Fruit fly (Drosophila melanogaster) whole organism, embryonic: Measurements from ENCODE around the gene tHMG1.
A peak's percentile ranks its signal among the peaks of the same experiment; 100 is the strongest.

ENCODE experiments used
- CG11456 ChIP-seq: fragments of 200-800 bp; sonication (Bioruptor generic); IDR thresholded peaks from 3 replicates; pipeline ENCODE4 v1.3.6; 2022; ENCODE audit warnings: missing biosample characterization, missing genetic modification characterization
- CG11504 ChIP-seq: fragments of 200-800 bp; sonication (Bioruptor generic); optimal IDR thresholded peaks from 3 replicates; lab custom pipeline; 2019; ENCODE audit warnings: missing biosample characterization, mild to moderate bottlenecking, missing genetic modification characterization, moderate library complexity
- CG12071 ChIP-seq: fragments of 200-800 bp; sonication (Bioruptor generic); optimal IDR thresholded peaks from 3 replicates; lab custom pipeline; 2018; ENCODE audit warnings: missing biosample characterization, mild to moderate bottlenecking, missing genetic modification characterization
- CG12219 ChIP-seq: fragments of 200-800 bp; sonication (Bioruptor generic); optimal IDR thresholded peaks from 3 replicates; lab custom pipeline; 2018; ENCODE audit warnings: missing biosample characterization, mild to moderate bottlenecking, missing genetic modification characterization
- CG12659 ChIP-seq: fragments of 200-800 bp; sonication (Bioruptor generic); optimal IDR thresholded peaks from 3 replicates; lab custom pipeline; 2017; ENCODE audit warnings: mild to moderate bottlenecking, missing biosample characterization, missing genetic modification reagents, missing genetic modification characterization
- CG13894 ChIP-seq: fragments of 200-800 bp; sonication (Bioruptor generic); optimal IDR thresholded peaks from 3 replicates; lab custom pipeline; 2018; ENCODE audit warnings: missing biosample characterization, mild to moderate bottlenecking, missing genetic modification characterization, moderate library complexity
- CG14965 ChIP-seq: fragments of 200-800 bp; sonication (Bioruptor generic); optimal IDR thresholded peaks from 2 replicates; lab custom pipeline; 2016; ENCODE audit warnings: missing biosample characterization, missing genetic modification characterization, borderline replicate concordance
- CG1603 ChIP-seq: fragments of 200-800 bp; sonication (Bioruptor generic); optimal IDR thresholded peaks from 2 replicates; lab custom pipeline; 2019; ENCODE audit warnings: missing biosample characterization, mild to moderate bottlenecking, missing genetic modification characterization, moderate library complexity
- CG16813 ChIP-seq: fragments of 200-800 bp; sonication (Bioruptor generic); IDR thresholded peaks from 3 replicates; pipeline ENCODE4 v1.3.6; 2022; ENCODE audit warnings: missing biosample characterization, missing genetic modification characterization; ENCODE audit not compliant: partially characterized antibody
- CG16815 ChIP-seq: fragments of 200-800 bp; sonication (Bioruptor generic); optimal IDR thresholded peaks from 3 replicates; lab custom pipeline; 2017; ENCODE audit warnings: missing biosample characterization, mild to moderate bottlenecking, missing genetic modification characterization
- CG18262 ChIP-seq: fragments of 200-800 bp; optimal IDR thresholded peaks from 3 replicates; lab custom pipeline; 2019; ENCODE audit warnings: missing biosample characterization, mild to moderate bottlenecking, missing genetic modification characterization, moderate library complexity
- CG1832 ChIP-seq: fragments of 200-800 bp; sonication (Bioruptor generic); optimal IDR thresholded peaks from 2 replicates; lab custom pipeline; 2017; ENCODE audit warnings: missing biosample characterization, mild to moderate bottlenecking, missing genetic modification characterization, inconsistent platforms
- CG2875 ChIP-seq: fragments of 200-800 bp; sonication (Bioruptor generic); optimal IDR thresholded peaks from 2 replicates; lab custom pipeline; 2017; ENCODE audit warnings: missing biosample characterization, mild to moderate bottlenecking, missing genetic modification characterization, missing genetic modification reagents
- CG3065 ChIP-seq: fragments of 200-800 bp; sonication (Bioruptor generic); optimal IDR thresholded peaks from 2 replicates; lab custom pipeline; 2016; ENCODE audit warnings: missing biosample characterization, missing genetic modification characterization
- CG4360 ChIP-seq: fragments of 200-800 bp; sonication (Bioruptor generic); IDR thresholded peaks from 2 replicates; pipeline ENCODE4 v1.3.6; 2022; ENCODE audit warnings: missing biosample characterization, missing genetic modification characterization
- CG4617 ChIP-seq: fragments of 200-800 bp; sonication (Bioruptor generic); optimal IDR thresholded peaks from 3 replicates; lab custom pipeline; 2016; ENCODE audit warnings: missing biosample characterization, missing genetic modification characterization, borderline replicate concordance
- CG5245 ChIP-seq: fragments of 200-800 bp; sonication (Bioruptor generic); optimal IDR thresholded peaks from 3 replicates; lab custom pipeline; 2016; ENCODE audit warnings: missing biosample characterization, missing genetic modification characterization
- CG6272 ChIP-seq: fragments of 200-800 bp; sonication (Bioruptor generic); IDR thresholded peaks from 2 replicates; pipeline ENCODE4 v1.3.6; 2022; ENCODE audit warnings: missing biosample characterization, missing genetic modification characterization
- CG6791 ChIP-seq: fragments of 200-800 bp; sonication (Bioruptor generic); IDR thresholded peaks from 3 replicates; pipeline ENCODE4 v1.3.6; 2022; ENCODE audit warnings: missing biosample characterization, missing genetic modification characterization; ENCODE audit not compliant: partially characterized antibody
- CG7928 ChIP-seq: fragments of 200-800 bp; sonication (Bioruptor generic); optimal IDR thresholded peaks from 2 replicates; lab custom pipeline; 2017; ENCODE audit warnings: missing biosample characterization, mild to moderate bottlenecking, missing genetic modification characterization
- CG8290 ChIP-seq, 3 experiments: fragments of 200-800 bp; sonication (Bioruptor generic); optimal IDR thresholded peaks; 2 replicates each; lab custom pipeline; 2016 to 2019; ENCODE audit warnings: missing biosample characterization in 3 of 3, missing genetic modification characterization in 3 of 3, mild to moderate bottlenecking in 2 of 3, moderate library complexity in 1 of 3
- CG9932 ChIP-seq: fragments of 200-800 bp; sonication (Bioruptor generic); IDR thresholded peaks from 2 replicates; pipeline ENCODE4 v1.3.6; 2022; ENCODE audit warnings: missing biosample characterization, missing genetic modification characterization
- E2f1 ChIP-seq: fragments of 200-800 bp; sonication (Bioruptor generic); IDR thresholded peaks from 2 replicates; pipeline ENCODE4 v1.3.6; 2022; ENCODE audit warnings: missing biosample characterization, missing genetic modification characterization
- HLH3B ChIP-seq: fragments of 200-800 bp; sonication (Bioruptor generic); IDR thresholded peaks from 2 replicates; pipeline ENCODE4 v1.3.6; 2022; ENCODE audit warnings: missing biosample characterization, missing genetic modification characterization
- Hmr ChIP-seq: fragments of 200-800 bp; sonication (Bioruptor generic); optimal IDR thresholded peaks from 3 replicates; lab custom pipeline; 2017; ENCODE audit warnings: mild to moderate bottlenecking, missing biosample characterization, missing genetic modification reagents, missing genetic modification characterization
- Hsf ChIP-seq: fragments of 200-800 bp; sonication (Bioruptor generic); optimal IDR thresholded peaks from 3 replicates; lab custom pipeline; 2016; ENCODE audit warnings: missing biosample characterization, missing genetic modification characterization
- Lpt ChIP-seq: fragments of >200 bp; optimal IDR thresholded peaks from 2 replicates; lab custom pipeline; 2018; ENCODE audit warnings: missing biosample characterization, missing genetic modification characterization
- MBD-R2 ChIP-seq: fragments of 200-800 bp; sonication (Bioruptor generic); IDR thresholded peaks from 2 replicates; pipeline ENCODE4 v1.3.6; 2022; ENCODE audit warnings: missing biosample characterization, missing genetic modification characterization
- NFAT ChIP-seq: fragments of 200-800 bp; sonication (Bioruptor generic); IDR thresholded peaks from 2 replicates; pipeline ENCODE4 v1.3.6; 2022; ENCODE audit warnings: missing biosample characterization, missing genetic modification characterization
- Optix ChIP-seq: fragments of 200-800 bp; sonication (Bioruptor generic); IDR thresholded peaks from 3 replicates; pipeline ENCODE4 v1.3.6; 2022; ENCODE audit warnings: missing biosample characterization, missing genetic modification characterization
- PHDP ChIP-seq: fragments of 200-800 bp; sonication (Bioruptor generic); optimal IDR thresholded peaks from 3 replicates; lab custom pipeline; 2018; ENCODE audit warnings: missing biosample characterization, mild to moderate bottlenecking, missing genetic modification characterization, moderate library complexity
- Taf1 ChIP-seq: fragments of 200-800 bp; sonication (Bioruptor generic); IDR thresholded peaks from 2 replicates; pipeline ENCODE4 v1.3.6; 2022; ENCODE audit warnings: missing biosample characterization, missing genetic modification characterization
- ash1 ChIP-seq: fragments of 200-800 bp; sonication (Bioruptor generic); optimal IDR thresholded peaks from 2 replicates; lab custom pipeline; 2018; ENCODE audit warnings: missing biosample characterization, mild to moderate bottlenecking, missing genetic modification characterization
- caup ChIP-seq: fragments of 200-800 bp; sonication (Bioruptor generic); optimal IDR thresholded peaks from 3 replicates; lab custom pipeline; 2017; ENCODE audit warnings: missing biosample characterization, mild to moderate bottlenecking, missing genetic modification characterization, moderate library complexity; ENCODE audit not compliant: severe bottlenecking
- gt ChIP-seq: fragments of 200-800 bp; sonication (Bioruptor generic); IDR thresholded peaks from 2 replicates; pipeline ENCODE4 v1.3.6; 2022; ENCODE audit warnings: missing biosample characterization, missing genetic modification characterization
- ken ChIP-seq: fragments of 200-800 bp; sonication (Bioruptor generic); IDR thresholded peaks from 3 replicates; pipeline ENCODE4 v1.3.6; 2022; ENCODE audit warnings: missing biosample characterization, missing genetic modification characterization
- maf-S ChIP-seq: fragments of 200-800 bp; sonication (Bioruptor generic); optimal IDR thresholded peaks from 2 replicates; lab custom pipeline; 2016; ENCODE audit warnings: missing biosample characterization, missing genetic modification characterization
- mam ChIP-seq: fragments of 200-800 bp; sonication (Bioruptor generic); optimal IDR thresholded peaks from 3 replicates; lab custom pipeline; 2016; ENCODE audit warnings: missing biosample characterization, missing genetic modification characterization
- mirr ChIP-seq: fragments of 200-800 bp; sonication (Bioruptor generic); optimal IDR thresholded peaks from 3 replicates; lab custom pipeline; 2018; ENCODE audit warnings: missing biosample characterization, mild to moderate bottlenecking, missing genetic modification characterization
- odd ChIP-seq: fragments of 200-800 bp; sonication (Bioruptor generic); optimal IDR thresholded peaks from 2 replicates; lab custom pipeline; 2017; ENCODE audit warnings: missing biosample characterization, mild to moderate bottlenecking, missing genetic modification characterization
- pan ChIP-seq, 4 experiments: fragments of >200 bp in 3 of 4; fragments of 200-800 bp in 1 of 4; sonication (Bioruptor generic) in 1 of 4; optimal IDR thresholded peaks in 3 of 4; IDR thresholded peaks in 1 of 4; 2 replicates each; pipeline versions ENCODE4 v1.3.6 to Lab custom; 2017 to 2022; ENCODE audit warnings: missing biosample characterization in 2 of 4, missing genetic modification characterization in 2 of 4, mixed read lengths in 1 of 4
- pho ChIP-seq: fragments of 200-800 bp; sonication (Bioruptor generic); optimal IDR thresholded peaks from 2 replicates; lab custom pipeline; 2016; ENCODE audit warnings: missing biosample characterization, missing genetic modification characterization
- pnt ChIP-seq: fragments of 200-800 bp; sonication (Bioruptor generic); optimal IDR thresholded peaks from 3 replicates; lab custom pipeline; 2016; ENCODE audit warnings: missing biosample characterization, missing genetic modification characterization
- ranshi ChIP-seq: fragments of 200-800 bp; sonication (Bioruptor generic); IDR thresholded peaks from 2 replicates; pipeline ENCODE4 v1.3.6; 2022; ENCODE audit warnings: missing biosample characterization, missing genetic modification characterization
- scrt ChIP-seq: fragments of 200-800 bp; sonication (Bioruptor generic); optimal IDR thresholded peaks from 2 replicates; lab custom pipeline; 2018; ENCODE audit warnings: missing biosample characterization, mild to moderate bottlenecking, missing genetic modification characterization, moderate library complexity
- slbo ChIP-seq: fragments of 200-800 bp; sonication (Bioruptor generic); IDR thresholded peaks from 2 replicates; pipeline ENCODE4 v1.3.6; 2022; ENCODE audit warnings: missing biosample characterization, missing genetic modification characterization
- tll ChIP-seq, 2 experiments: fragments of 200-800 bp in 1 of 2; fragments of >200 bp in 1 of 2; sonication (Bioruptor generic) in 1 of 2; optimal IDR thresholded peaks; 2 replicates each; lab custom pipeline; 2017 to 2019; ENCODE audit warnings: missing biosample characterization in 2 of 2, missing genetic modification characterization in 2 of 2, mild to moderate bottlenecking in 1 of 2, moderate library complexity in 1 of 2
- toy ChIP-seq: fragments of 200-800 bp; sonication (Bioruptor generic); IDR thresholded peaks from 2 replicates; pipeline ENCODE4 v1.3.6; 2022; ENCODE audit warnings: missing biosample characterization, missing genetic modification characterization
- zen ChIP-seq: fragments of 200-800 bp; sonication (Bioruptor generic); optimal IDR thresholded peaks from 3 replicates; lab custom pipeline; 2018; ENCODE audit warnings: missing biosample characterization, mild to moderate bottlenecking, missing genetic modification characterization, moderate library complexity

Gene tHMG1

dm6 chr3R:22530305-22530704, 38.7 kb downstream of the tHMG1 start, which contains the start of gene CG33099 (continued):
- TF ChIP-seq CG12659 (GFP tag; lab: Kevin White, UChicago) (peak; percentile 49), CG2875 (GFP tag; lab: Kevin White, UChicago) (peak; percentile 33), CG11456 (GFP tag; lab: Robert Waterston, UW) (0 out of 3 replicates have a peak, but pooled peaks have one; percentile 52), CG7928 (GFP tag; lab: Kevin White, UChicago) (no peak), Hsf (GFP tag; lab: Kevin White, UChicago) (no peak), CG16815 (GFP tag; lab: Kevin White, UChicago) (no peak), CG4617 (GFP tag; lab: Kevin White, UChicago) (no peak), CG16813 (no peak), CG1832 (no peak), slbo (GFP tag; lab: Robert Waterston, UW) (0 out of 2 replicates have a peak, but pooled peaks have one; percentile 16), Taf1 (GFP tag; lab: Robert Waterston, UW) (0 out of 2 replicates have a peak, but pooled peaks have one; percentile 16), pnt (GFP tag; lab: Kevin White, UChicago) (no peak), Hmr (GFP tag; lab: Kevin White, UChicago) (peak; percentile 65), mam (peak; percentile 14), ash1 (peak; percentile 9), toy (peak; percentile 29; the same call in 1 of the 2 replicates), pho (GFP tag; lab: Kevin White, UChicago) (peak; percentile 55), CG5245 (GFP tag; lab: Kevin White, UChicago) (no peak), Optix (no peak), CG11504 (peak; percentile 9), CG13894 (tag; lab: Kevin White, UChicago) (peak; percentile 23), mirr (GFP tag; lab: Kevin White, UChicago) (peak; percentile 79), caup (peak; percentile 54), CG4360 (no peak), maf-S (GFP tag; lab: Kevin White, UChicago) (peak; percentile 26), HLH3B (GFP tag; lab: Robert Waterston, UW) (peak; percentile 47; the same call in 1 of the 2 replicates), gt (GFP tag; lab: Robert Waterston, UW) (no peak), CG1603 (peak; percentile 44), CG9932 (GFP tag; lab: Robert Waterston, UW) (no peak), zen (tag; lab: Kevin White, UChicago) (peak; percentile 41), CG14965 (GFP tag; lab: Kevin White, UChicago) (no peak), tll (GFP tag; optimal IDR thresholded peaks at IDR 0.05; lab: Kevin White, UChicago) (no peak), CG12219 (GFP tag; lab: Kevin White, UChicago) (peak; percentile 22), CG6272 (GFP tag; lab: Robert Waterston, UW) (no peak), NFAT (peak; percentile 45; the same call in 1 of the 2 replicates), CG12071 (GFP tag; lab: Kevin White, UChicago) (peak; percentile 51), ranshi (GFP tag; lab: Robert Waterston, UW) (peak; percentile 12; the same call in 1 of the 2 replicates), E2f1 (0 out of 2 replicates have a peak, but pooled peaks have one; percentile 12), CG8290 (GFP tag; optimal IDR thresholded peaks at IDR 0.05; lab: Kevin White, UChicago) (no peak), CG8290 (tag; optimal IDR thresholded peaks at IDR 0.05; lab: Kevin White, UChicago) (peak in 1 of 2 experiments; percentile 69), MBD-R2 (GFP tag; lab: Robert Waterston, UW) (no peak), CG18262 (tag; lab: Kevin White, UChicago) (peak; percentile 14), CG6791 (GFP tag; lab: Robert Waterston, UW) (no peak), PHDP (tag; lab: Kevin White, UChicago) (peak; percentile 62), scrt (GFP tag; lab: Kevin White, UChicago) (peak; percentile 32), ken (GFP tag; lab: Robert Waterston, UW) (0 out of 3 replicates have a peak, but pooled peaks have one; percentile 30), pan (optimal IDR thresholded peaks at IDR 0.05; lab: Kevin White, UChicago) (no peak), pan (GFP tag; optimal IDR thresholded peaks at IDR 0.05 in 1 of 2, IDR thresholded peaks at IDR 0.05 in 1 of 2) (peak in 1 of 2 experiments; percentile 30), odd (GFP tag; lab: Kevin White, UChicago) (peak; percentile 48), Lpt (GFP tag; lab: Kevin White, UChicago) (no peak), CG3065 (GFP tag; lab: Kevin White, UChicago) (no peak)
